Worm (Caenorhabditis elegans): ENCODE data around the gene bli-5.

The bli-5 gene

ce11 chrIII:13380881-13381280 lies 48.7 kb downstream of the bli-5 start:
- TF ChIP-seq ceh-18 (tag; optimal IDR thresholded peaks at IDR 0.05) = no peak
- no peak for TF ChIP-seq ceh-2 (tag; optimal IDR thresholded peaks at IDR 0.05)
- no peak for TF ChIP-seq pat-9 (tag; optimal IDR thresholded peaks at IDR 0.05)
- no peak for TF ChIP-seq gmeb-2 (tag; optimal IDR thresholded peaks at IDR 0.05)
- no peak for TF ChIP-seq pag-3 (tag; optimal IDR thresholded peaks at IDR 0.05; ENCODE audit: borderline replicate concordance)
- TF ChIP-seq ceh-48 (tag; optimal IDR thresholded peaks at IDR 0.05) = no peak
- no peak for TF ChIP-seq ceh-19 (GFP tag; optimal IDR thresholded peaks at IDR 0.05)
- TF ChIP-seq unc-3 (GFP tag; conservative IDR thresholded peaks at IDR 0.05) = no peak
- TF ChIP-seq unc-3 (tag; optimal IDR thresholded peaks at IDR 0.05) = no peak
- TF ChIP-seq ceh-6 (GFP tag; optimal IDR thresholded peaks at IDR 0.05) = no peak
- TF ChIP-seq tbx-2 (tag; optimal IDR thresholded peaks at IDR 0.05) = no peak
- TF ChIP-seq nhr-232 (tag; optimal IDR thresholded peaks at IDR 0.05) = no peak
- no peak for TF ChIP-seq che-1 (tag; optimal IDR thresholded peaks at IDR 0.05)
- no peak for TF ChIP-seq K09A11.1 (tag; optimal IDR thresholded peaks at IDR 0.05; ENCODE audit: insufficient read depth)
- no peak for TF ChIP-seq C38D4.7 (GFP tag; optimal IDR thresholded peaks at IDR 0.05)
- TF ChIP-seq pha-4 (tag; optimal IDR thresholded peaks at IDR 0.05) = no peak

- no peak for TF ChIP-seq ceh-2 (tag; optimal IDR thresholded peaks at IDR 0.05)
- TF ChIP-seq unc-3 (GFP tag; conservative IDR thresholded peaks at IDR 0.05) = no peak
- no peak for TF ChIP-seq unc-3 (tag; optimal IDR thresholded peaks at IDR 0.05)
- no peak for TF ChIP-seq fkh-10 (GFP tag; optimal IDR thresholded peaks at IDR 0.05)
- no peak for TF ChIP-seq nhr-11 (tag; optimal IDR thresholded peaks at IDR 0.05)
- TF ChIP-seq K02D7.2 (tag; optimal IDR thresholded peaks at IDR 0.05) = no peak
- TF ChIP-seq pag-3 (tag; optimal IDR thresholded peaks at IDR 0.05; ENCODE audit: borderline replicate concordance) = no peak
- TF ChIP-seq fax-1 (tag; optimal IDR thresholded peaks at IDR 0.05) = no peak
- TF ChIP-seq zip-5 (tag; optimal IDR thresholded peaks at IDR 0.05) = no peak
- no peak for TF ChIP-seq ceh-14 (tag; optimal IDR thresholded peaks at IDR 0.05)
- no peak for TF ChIP-seq mec-3 (tag; optimal IDR thresholded peaks at IDR 0.05; ENCODE audit: borderline replicate concordance)
- no peak for TF ChIP-seq gmeb-2 (tag; optimal IDR thresholded peaks at IDR 0.05)
- no peak for TF ChIP-seq ceh-9 (tag; optimal IDR thresholded peaks at IDR 0.05)
- TF ChIP-seq hlh-6 (tag; optimal IDR thresholded peaks at IDR 0.05) = no peak
- TF ChIP-seq C08G9.2 (tag; optimal IDR thresholded peaks at IDR 0.05) = no peak
- no peak for TF ChIP-seq odd-2 (tag; optimal IDR thresholded peaks at IDR 0.05)
- no peak for TF ChIP-seq npax-4 (tag; optimal IDR thresholded peaks at IDR 0.05)
- no peak for TF ChIP-seq tbx-7 (tag; optimal IDR thresholded peaks at IDR 0.05)
Observed at ce11 chrIII:13380196-13380595, 49.4 kb downstream of the bli-5 start, which contains the start of gene T03F6.6. T03F6.6 (minus strand) TSS chrIII:13380296.

ce11 chrIII:13378242-13378641 lies 51.3 kb downstream of the bli-5 start, which contains the start of gene T03F6.10:
T03F6.10 (minus strand) TSS chrIII:13378342.
- TF ChIP-seq unc-86 (tag; optimal IDR thresholded peaks at IDR 0.05) = no peak
- TF ChIP-seq ceh-30 (tag; optimal IDR thresholded peaks at IDR 0.05) = no peak
- no peak for TF ChIP-seq ceh-48 (tag; optimal IDR thresholded peaks at IDR 0.05)
- TF ChIP-seq odd-2 (tag; optimal IDR thresholded peaks at IDR 0.05) = no peak
- no peak for TF ChIP-seq ceh-34 (tag; optimal IDR thresholded peaks at IDR 0.05)
- no peak for TF ChIP-seq nhr-232 (tag; optimal IDR thresholded peaks at IDR 0.05)
